Fruit fly (Drosophila melanogaster) S2 (cell line): ENCODE data around the gene CG11714.

Experiments used
- CG8478 ChIP-seq: fragments of >200 bp; optimal IDR thresholded peaks from 2 replicates; lab custom pipeline; 2018
- CTCF ChIP-seq, 2 experiments: fragments of >200 bp; optimal IDR thresholded peaks; 2 replicates each; lab custom pipeline; 2018

DNA sequence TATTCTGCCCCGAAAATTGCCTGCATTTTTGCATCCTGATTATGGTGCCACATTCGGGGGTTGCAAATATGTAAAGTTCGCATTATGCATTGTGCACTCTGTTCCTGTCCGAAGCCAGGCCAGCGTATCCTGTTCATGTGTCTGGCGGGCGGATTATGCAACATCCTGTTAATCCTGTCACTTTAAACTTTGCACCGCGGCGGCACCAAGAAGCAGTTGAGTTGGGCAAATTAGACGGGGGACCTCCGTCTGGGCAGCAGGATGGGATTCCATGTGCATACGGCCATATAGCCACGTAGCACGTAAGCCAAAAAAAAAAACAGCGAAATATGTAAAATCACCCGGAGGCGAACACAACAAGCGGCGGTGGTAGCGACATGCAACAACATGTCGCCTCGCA is 33.0 kb downstream of the CG11714 start:
- TF ChIP-seq CTCF (optimal IDR thresholded peaks at IDR 0.05; lab: Kevin White, UChicago) (no peak), CG8478 (lab: Kevin White, UChicago) (no peak)
